Worm (Caenorhabditis elegans) whole organism, mixed stage, embryonic: ENCODE results near the gene hda-6.

Experiments used
- M03D4.4 ChIP-seq: sonication (generic microtip); optimal IDR thresholded peaks from 2 replicates; lab custom pipeline; 2017; ENCODE audit warnings: mild to moderate bottlenecking, missing genetic modification characterization, missing compliant biosample characterization
- bed-3 ChIP-seq: fragments of 200-800 bp; sonication (Bioruptor generic); optimal IDR thresholded peaks from 3 replicates; lab custom pipeline; 2018; ENCODE audit warnings: mild to moderate bottlenecking, missing genetic modification characterization, moderate library complexity, missing compliant biosample characterization
- blmp-1 ChIP-seq: fragments of 150-350 bp; optimal IDR thresholded peaks from 2 replicates; lab custom pipeline; 2014; ENCODE audit warnings: missing biosample characterization, missing genetic modification characterization
- ceh-39 ChIP-seq: fragments of 150-350 bp; optimal IDR thresholded peaks from 2 replicates; lab custom pipeline; 2014; ENCODE audit warnings: missing biosample characterization, missing genetic modification characterization
- ceh-43 ChIP-seq: fragments of 200-800 bp; sonication (Bioruptor generic); optimal IDR thresholded peaks from 2 replicates; lab custom pipeline; 2018; ENCODE audit warnings: mild to moderate bottlenecking, missing genetic modification characterization, moderate library complexity, missing compliant biosample characterization
- ceh-83 ChIP-seq: fragments of 200-800 bp; sonication (Bioruptor generic); optimal IDR thresholded peaks from 2 replicates; lab custom pipeline; 2018; ENCODE audit warnings: mild to moderate bottlenecking, missing genetic modification characterization, missing compliant biosample characterization
- ces-1 ChIP-seq: fragments of 150-350 bp; optimal IDR thresholded peaks from 2 replicates; lab custom pipeline; 2014; ENCODE audit warnings: missing biosample characterization, missing genetic modification reagents, missing genetic modification characterization
- cnd-1 ChIP-seq: fragments of 200-800 bp; sonication (Bioruptor generic); optimal IDR thresholded peaks from 2 replicates; lab custom pipeline; 2018; ENCODE audit warnings: mild to moderate bottlenecking, missing genetic modification characterization, missing compliant biosample characterization
- drap-1 ChIP-seq: fragments of 200-800 bp; sonication (Bioruptor generic); optimal IDR thresholded peaks from 3 replicates; lab custom pipeline; 2018; ENCODE audit warnings: mild to moderate bottlenecking, missing genetic modification characterization, missing compliant biosample characterization
- elt-1 ChIP-seq: sonication (generic microtip); optimal IDR thresholded peaks from 2 replicates; lab custom pipeline; 2017; ENCODE audit warnings: missing genetic modification characterization, mild to moderate bottlenecking, missing compliant biosample characterization, antibody characterized with exemption, moderate library complexity, borderline replicate concordance; ENCODE audit not compliant: insufficient read depth
- elt-3 ChIP-seq: fragments of 150-350 bp; optimal IDR thresholded peaks from 2 replicates; lab custom pipeline; 2014; ENCODE audit warnings: missing biosample characterization, missing genetic modification characterization
- flh-1 ChIP-seq: fragments of 200-800 bp; sonication (Bioruptor generic); optimal IDR thresholded peaks from 2 replicates; lab custom pipeline; 2018; ENCODE audit warnings: mild to moderate bottlenecking, missing genetic modification characterization, moderate library complexity, missing compliant biosample characterization
- hlh-1 ChIP-seq: fragments of 150-350 bp; optimal IDR thresholded peaks from 2 replicates; lab custom pipeline; 2014; ENCODE audit warnings: missing biosample characterization, missing genetic modification reagents, missing genetic modification characterization
- lin-13 ChIP-seq: fragments of 150-350 bp; optimal IDR thresholded peaks from 2 replicates; lab custom pipeline; 2014; ENCODE audit warnings: missing biosample characterization, missing genetic modification characterization
- lin-32 ChIP-seq: fragments of 200-800 bp; sonication (Bioruptor generic); optimal IDR thresholded peaks from 2 replicates; lab custom pipeline; 2018; ENCODE audit warnings: mild to moderate bottlenecking, missing genetic modification characterization, missing compliant biosample characterization
- lsy-2 ChIP-seq: fragments of 150-350 bp; optimal IDR thresholded peaks from 2 replicates; lab custom pipeline; 2014; ENCODE audit warnings: missing biosample characterization, missing genetic modification characterization
- mab-5 ChIP-seq: fragments of 150-350 bp; optimal IDR thresholded peaks from 2 replicates; lab custom pipeline; 2014; ENCODE audit warnings: missing biosample characterization, missing genetic modification characterization
- mep-1 ChIP-seq: fragments of 150-350 bp; optimal IDR thresholded peaks from 2 replicates; lab custom pipeline; 2017; ENCODE audit warnings: missing biosample characterization, missing genetic modification reagents, missing genetic modification characterization, inconsistent platforms
- mls-2 ChIP-seq: sonication (generic microtip); optimal IDR thresholded peaks from 2 replicates; lab custom pipeline; 2016; ENCODE audit warnings: mild to moderate bottlenecking, missing genetic modification characterization, moderate library complexity, missing compliant biosample characterization
- nhr-12 ChIP-seq: fragments of 150-350 bp; optimal IDR thresholded peaks from 2 replicates; lab custom pipeline; 2014; ENCODE audit warnings: missing biosample characterization, missing genetic modification characterization
- nhr-2 ChIP-seq: fragments of 150-350 bp; optimal IDR thresholded peaks from 2 replicates; lab custom pipeline; 2014; ENCODE audit warnings: missing biosample characterization, missing genetic modification characterization
- nhr-237 ChIP-seq: fragments of 150-350 bp; optimal IDR thresholded peaks from 2 replicates; lab custom pipeline; 2014; ENCODE audit warnings: missing biosample characterization, missing genetic modification characterization
- nhr-76 ChIP-seq: sonication (generic microtip); optimal IDR thresholded peaks from 2 replicates; lab custom pipeline; 2017; ENCODE audit warnings: missing biosample characterization, missing genetic modification characterization
- pha-4 ChIP-seq: fragments of 150-350 bp; optimal IDR thresholded peaks from 2 replicates; lab custom pipeline; 2018; ENCODE audit warnings: missing biosample characterization, missing genetic modification reagents, missing genetic modification characterization
- sem-2 ChIP-seq: fragments of 200-800 bp; sonication (Bioruptor generic); optimal IDR thresholded peaks from 2 replicates; lab custom pipeline; 2018; ENCODE audit warnings: mild to moderate bottlenecking, missing genetic modification characterization, missing compliant biosample characterization
- snpc-4 ChIP-seq: fragments of 150-350 bp; optimal IDR thresholded peaks from 2 replicates; lab custom pipeline; 2014; ENCODE audit warnings: missing biosample characterization, missing genetic modification characterization
- sptf-1 ChIP-seq: sonication (generic microtip); optimal IDR thresholded peaks from 2 replicates; lab custom pipeline; 2017; ENCODE audit warnings: mild to moderate bottlenecking, missing genetic modification characterization, moderate library complexity, missing compliant biosample characterization
- unc-120 ChIP-seq: sonication (generic microtip); optimal IDR thresholded peaks from 2 replicates; lab custom pipeline; 2017; ENCODE audit warnings: missing genetic modification characterization, missing compliant biosample characterization; ENCODE audit not compliant: poor library complexity, severe bottlenecking
- zip-8 ChIP-seq: fragments of 150-350 bp; optimal IDR thresholded peaks from 2 replicates; lab custom pipeline; 2014; ENCODE audit warnings: missing biosample characterization, missing genetic modification characterization
- ztf-11 ChIP-seq: fragments of 150-350 bp; optimal IDR thresholded peaks from 2 replicates; lab custom pipeline; 2014; ENCODE audit warnings: missing biosample characterization, missing genetic modification characterization

hda-6 gene

ce11 chrIV:5364135-5364609 lies at the start of gene hda-6, which contains the start of gene F41H10.4:
Gene hda-6, minus strand, starts transcription at chrIV:5364306.
Gene F41H10.4, plus strand, starts transcription at chrIV:5364559.
- TF ChIP-seq lsy-2 (peak; percentile 61), blmp-1 (tag; lab: Kevin White, UChicago) (no peak), sem-2 (GFP tag; lab: Kevin White, UChicago) (no peak), bed-3 (GFP tag; lab: Kevin White, UChicago) (no peak), lin-32 (GFP tag; lab: Kevin White, UChicago) (no peak), zip-8 (tag; lab: Kevin White, UChicago) (no peak), lin-13 (tag; lab: Kevin White, UChicago) (peak; percentile 70), snpc-4 (tag; lab: Kevin White, UChicago) (no peak), nhr-237 (tag; lab: Kevin White, UChicago) (peak; percentile 4), mep-1 (peak; percentile 29)

ce11 chrIV:5411641-5412337 lies 47.7 kb upstream of the hda-6 start, which contains the start of gene ZK616.8:
Gene ZK616.8, minus strand, starts transcription at chrIV:5412193.
- TF ChIP-seq pha-4 (tag; lab: Kevin White, UChicago) (no peak), ztf-11 (no peak), elt-1 (tag; lab: Kevin White, UChicago) (no peak), ceh-83 (GFP tag; lab: Kevin White, UChicago) (no peak), lin-13 (tag; lab: Kevin White, UChicago) (no peak), nhr-2 (tag; lab: Kevin White, UChicago) (no peak), hlh-1 (tag; lab: Kevin White, UChicago) (no peak), mls-2 (no peak), ceh-43 (no peak), nhr-12 (tag; lab: Kevin White, UChicago) (no peak), sem-2 (GFP tag; lab: Kevin White, UChicago) (no peak), snpc-4 (tag; lab: Kevin White, UChicago) (no peak)

ce11 chrIV:5411120-5411519 lies 47.0 kb upstream of the hda-6 start, which contains the start of gene ZK616.65:
Gene ZK616.65, minus strand, starts transcription at chrIV:5411220.
- TF ChIP-seq ceh-83 (GFP tag; lab: Kevin White, UChicago) (no peak), ztf-11 (no peak), flh-1 (GFP tag; lab: Kevin White, UChicago) (no peak), mab-5 (no peak), lsy-2 (no peak), unc-120 (tag; lab: Kevin White, UChicago) (no peak), sem-2 (GFP tag; lab: Kevin White, UChicago) (no peak)

- no peak for TF ChIP-seq cnd-1 (tag; lab: Kevin White, UChicago)
- TF ChIP-seq mls-2: no peak
- TF ChIP-seq M03D4.4: no peak
- TF ChIP-seq lin-32 (GFP tag; lab: Kevin White, UChicago): no peak
- TF ChIP-seq nhr-2 (tag; lab: Kevin White, UChicago): no peak
- TF ChIP-seq ceh-43: no peak
- TF ChIP-seq ces-1 (GFP tag; lab: Kevin White, UChicago): no peak
- no peak for TF ChIP-seq nhr-237 (tag; lab: Kevin White, UChicago)
- no peak for TF ChIP-seq mab-5
- TF ChIP-seq drap-1 (GFP tag; lab: Kevin White, UChicago): no peak
- TF ChIP-seq sptf-1 (tag; lab: Kevin White, UChicago): no peak
- no peak for TF ChIP-seq zip-8 (tag; lab: Kevin White, UChicago)
- no peak for TF ChIP-seq ztf-11
- no peak for TF ChIP-seq lsy-2
- TF ChIP-seq mep-1: no peak
- TF ChIP-seq elt-3: no peak
- no peak for TF ChIP-seq ceh-83 (GFP tag; lab: Kevin White, UChicago)
- TF ChIP-seq bed-3 (GFP tag; lab: Kevin White, UChicago): no peak
- no peak for TF ChIP-seq unc-120 (tag; lab: Kevin White, UChicago)
- TF ChIP-seq, all 35 proteins: peak for 0
Measured at ce11 chrIV:5409112-5409511, 45.0 kb upstream of the hda-6 start.

- TF ChIP-seq flh-1 (GFP tag; lab: Kevin White, UChicago) (no peak), nhr-76 (tag; lab: Kevin White, UChicago) (no peak), sem-2 (GFP tag; lab: Kevin White, UChicago) (no peak), ceh-39 (no peak)
Measured at ce11 chrIV:5405345-5405744, 41.2 kb upstream of the hda-6 start, which contains the start of gene ZK616.61. Gene ZK616.61, plus strand, starts transcription at chrIV:5405645.
